Fruit fly (Drosophila melanogaster): ENCODE measurements around the gene CG13059.

CG13059 gene

dm6 chr3L:16291678-16292077 is 31.8 kb upstream of the CG13059 start:
- TF ChIP-seq h (optimal IDR thresholded peaks at IDR 0.05) = no peak
- TF ChIP-seq ttk (optimal IDR thresholded peaks at IDR 0.05) = no peak
- TF ChIP-seq psq (optimal IDR thresholded peaks at IDR 0.05) = no peak
- TF ChIP-seq Myc (optimal IDR thresholded peaks at IDR 0.05) = no peak
- no peak for TF ChIP-seq Sin3A (optimal IDR thresholded peaks at IDR 0.05)
- TF ChIP-seq insv (optimal IDR thresholded peaks at IDR 0.05) = no peak

DNA sequence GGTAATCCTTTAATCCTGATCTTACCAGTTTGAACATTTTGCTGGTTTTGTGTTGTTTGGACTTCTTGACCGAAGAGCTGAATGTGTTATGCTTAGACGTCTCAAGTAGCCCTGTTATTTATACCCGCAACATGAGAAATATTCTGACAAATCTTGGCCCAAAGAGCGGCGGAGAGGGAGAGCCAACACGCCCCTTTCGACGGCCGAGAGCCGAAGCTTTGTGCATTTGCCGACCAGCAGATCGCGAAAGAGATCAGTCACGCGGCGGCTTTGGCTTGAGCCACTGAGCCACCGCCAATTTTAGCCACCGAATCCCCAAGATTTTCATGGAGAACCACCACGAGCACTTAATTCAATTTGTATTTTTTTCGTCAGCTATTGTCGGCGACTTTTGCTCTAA is 28.0 kb upstream of the CG13059 start, which contains the start of gene CG4962:
TSS of gene CG4962 (minus strand) at position 101 of the 400 bp plus-strand sequence.
- TF ChIP-seq insv (optimal IDR thresholded peaks at IDR 0.05) (no peak), Myc (optimal IDR thresholded peaks at IDR 0.05) (no peak), h (optimal IDR thresholded peaks at IDR 0.05) (no peak), Sin3A (optimal IDR thresholded peaks at IDR 0.05) (no peak), psq (optimal IDR thresholded peaks at IDR 0.05) (no peak), ttk (optimal IDR thresholded peaks at IDR 0.05) (no peak)

dm6 chr3L:16301153-16301552 is 22.3 kb upstream of the CG13059 start, which contains the start of gene CG4982:
Gene CG4982, plus strand, starts transcription at chr3L:16301453.
- TF ChIP-seq Myc (optimal IDR thresholded peaks at IDR 0.05) (no peak), psq (optimal IDR thresholded peaks at IDR 0.05) (no peak), Sin3A (optimal IDR thresholded peaks at IDR 0.05) (no peak), ttk (optimal IDR thresholded peaks at IDR 0.05) (no peak), insv (optimal IDR thresholded peaks at IDR 0.05) (no peak), h (optimal IDR thresholded peaks at IDR 0.05) (no peak)

DNA sequence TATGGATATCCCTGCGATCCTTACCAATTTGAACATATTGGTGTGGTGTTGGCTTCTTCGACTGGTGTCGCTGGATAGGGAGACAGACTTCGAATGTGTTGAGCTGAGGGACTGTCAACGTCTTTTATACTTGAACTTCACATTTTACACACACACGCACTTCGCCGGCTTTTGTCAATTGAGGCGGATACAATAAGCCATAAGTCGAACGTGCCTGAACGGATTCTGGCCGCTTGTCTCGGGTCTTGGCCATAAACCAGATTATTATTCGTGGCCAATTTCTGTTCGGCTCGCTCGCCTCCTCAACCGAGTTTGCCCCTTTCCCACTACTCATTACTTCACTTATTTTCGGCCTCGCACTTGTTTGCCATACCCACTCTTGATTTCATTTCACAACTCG is 20.4 kb upstream of the CG13059 start, which contains the start of gene CG13044:
TSS of gene CG13044 (minus strand) at position 101 of the 400 bp plus-strand sequence.
- no peak for TF ChIP-seq psq (optimal IDR thresholded peaks at IDR 0.05)
- no peak for TF ChIP-seq h (optimal IDR thresholded peaks at IDR 0.05)
- TF ChIP-seq ttk (optimal IDR thresholded peaks at IDR 0.05) = no peak
- TF ChIP-seq Sin3A (optimal IDR thresholded peaks at IDR 0.05) = no peak
- TF ChIP-seq Myc (optimal IDR thresholded peaks at IDR 0.05) = no peak
- no peak for TF ChIP-seq insv (optimal IDR thresholded peaks at IDR 0.05)

dm6 chr3L:16303982-16304381 is 19.5 kb upstream of the CG13059 start, which contains the start of gene CG43249:
Gene CG43249, plus strand, starts transcription at chr3L:16304282.
- TF ChIP-seq psq (optimal IDR thresholded peaks at IDR 0.05) (no peak), ttk (optimal IDR thresholded peaks at IDR 0.05) (no peak), Sin3A (optimal IDR thresholded peaks at IDR 0.05) (no peak), Myc (optimal IDR thresholded peaks at IDR 0.05) (no peak), h (optimal IDR thresholded peaks at IDR 0.05) (no peak), insv (optimal IDR thresholded peaks at IDR 0.05) (no peak)

- TF ChIP-seq psq (optimal IDR thresholded peaks at IDR 0.05) = no peak
- no peak for TF ChIP-seq Myc (optimal IDR thresholded peaks at IDR 0.05)
- no peak for TF ChIP-seq Sin3A (optimal IDR thresholded peaks at IDR 0.05)
- no peak for TF ChIP-seq ttk (optimal IDR thresholded peaks at IDR 0.05)
- no peak for TF ChIP-seq h (optimal IDR thresholded peaks at IDR 0.05)
- no peak for TF ChIP-seq insv (optimal IDR thresholded peaks at IDR 0.05)
Measured at dm6 chr3L:16305820-16306650, 17.4 kb upstream of the CG13059 start, which contains the start of the genes CG13043 and CG13063. Gene CG13043, minus strand, starts transcription at chr3L:16305870. Gene CG13063, plus strand, starts transcription at chr3L:16306600.

dm6 chr3L:16308380-16308779 is 15.1 kb upstream of the CG13059 start, which contains the start of gene CG13042:
Gene CG13042, minus strand, starts transcription at chr3L:16308480.
- TF ChIP-seq ttk (optimal IDR thresholded peaks at IDR 0.05) (no peak), h (optimal IDR thresholded peaks at IDR 0.05) (no peak), Sin3A (optimal IDR thresholded peaks at IDR 0.05) (no peak), Myc (optimal IDR thresholded peaks at IDR 0.05) (no peak), insv (optimal IDR thresholded peaks at IDR 0.05) (no peak), psq (optimal IDR thresholded peaks at IDR 0.05) (no peak)

dm6 chr3L:16309972-16310371 is 13.5 kb upstream of the CG13059 start:
- TF ChIP-seq psq (optimal IDR thresholded peaks at IDR 0.05) = no peak
- TF ChIP-seq Sin3A (optimal IDR thresholded peaks at IDR 0.05) = no peak
- TF ChIP-seq insv (optimal IDR thresholded peaks at IDR 0.05) = no peak

dm6 chr3L:16313985-16314384 is 9.5 kb upstream of the CG13059 start, which contains the start of gene CG13062:
Gene CG13062, plus strand, starts transcription at chr3L:16314285.
- TF ChIP-seq psq (optimal IDR thresholded peaks at IDR 0.05) = no peak
- no peak for TF ChIP-seq h (optimal IDR thresholded peaks at IDR 0.05)
- no peak for TF ChIP-seq Myc (optimal IDR thresholded peaks at IDR 0.05)
- no peak for TF ChIP-seq ttk (optimal IDR thresholded peaks at IDR 0.05)
- TF ChIP-seq Sin3A (optimal IDR thresholded peaks at IDR 0.05) = no peak
- no peak for TF ChIP-seq insv (optimal IDR thresholded peaks at IDR 0.05)

DNA sequence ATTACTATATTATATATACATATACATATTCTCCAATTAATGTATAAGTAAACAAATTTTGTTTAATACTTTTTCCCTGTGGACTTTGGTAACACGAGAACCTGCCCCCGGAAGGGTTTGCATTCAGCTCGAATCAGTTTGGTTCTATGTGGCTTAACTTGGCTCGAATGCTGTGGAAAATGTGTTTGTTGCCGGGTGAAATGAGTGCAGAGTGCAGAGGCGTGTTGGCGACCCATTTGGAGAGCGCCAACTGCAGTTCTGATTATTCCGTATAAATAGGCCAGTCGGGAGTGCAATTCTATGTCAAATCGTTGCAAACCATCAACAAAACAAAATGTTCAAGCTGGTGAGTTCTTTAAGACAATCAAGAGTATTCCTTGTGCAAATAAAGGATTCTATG is 5.7 kb upstream of the CG13059 start, which contains the start of gene Nplp3:
TSS of gene Nplp3 (plus strand) at position 301 of the 400 bp plus-strand sequence.
- no peak for TF ChIP-seq h (optimal IDR thresholded peaks at IDR 0.05)
- TF ChIP-seq ttk (optimal IDR thresholded peaks at IDR 0.05) = no peak
- TF ChIP-seq psq (optimal IDR thresholded peaks at IDR 0.05) = no peak
- no peak for TF ChIP-seq Sin3A (optimal IDR thresholded peaks at IDR 0.05)
- TF ChIP-seq Myc (optimal IDR thresholded peaks at IDR 0.05) = no peak
- no peak for TF ChIP-seq insv (optimal IDR thresholded peaks at IDR 0.05)

- TF ChIP-seq h (optimal IDR thresholded peaks at IDR 0.05) = no peak
- TF ChIP-seq Sin3A (optimal IDR thresholded peaks at IDR 0.05) = no peak
- no peak for TF ChIP-seq psq (optimal IDR thresholded peaks at IDR 0.05)
- TF ChIP-seq ttk (optimal IDR thresholded peaks at IDR 0.05) = no peak
Measured at dm6 chr3L:16319399-16319906, 4.0 kb upstream of the CG13059 start, which contains the start of the genes CG13041 and CG13060. Gene CG13041, minus strand, starts transcription at chr3L:16319526. Gene CG13060, plus strand, starts transcription at chr3L:16319856.

- TF ChIP-seq psq (optimal IDR thresholded peaks at IDR 0.05) (no peak), h (optimal IDR thresholded peaks at IDR 0.05) (no peak), ttk (optimal IDR thresholded peaks at IDR 0.05) (no peak), Sin3A (optimal IDR thresholded peaks at IDR 0.05) (no peak), Myc (optimal IDR thresholded peaks at IDR 0.05) (no peak), insv (optimal IDR thresholded peaks at IDR 0.05) (no peak)
Measured at dm6 chr3L:16321172-16321571, 2.3 kb upstream of the CG13059 start, which contains the start of gene CG42718. Gene CG42718, minus strand, starts transcription at chr3L:16321272.

Data from Kc167 (cell line).